Worm (Caenorhabditis elegans) whole organism, early embryonic: ENCODE measurements around the gene nhr-214.

ENCODE experiments used
- ama-1 ChIP-seq: fragments of 150-350 bp; optimal IDR thresholded peaks from 2 replicates; lab custom pipeline; 2014
- ceh-36 ChIP-seq: sonication (generic microtip); optimal IDR thresholded peaks from 2 replicates; lab custom pipeline; 2016; ENCODE audit warnings: missing genetic modification characterization, inconsistent platforms, missing compliant biosample characterization
- ets-7 ChIP-seq: sonication (generic microtip); optimal IDR thresholded peaks from 2 replicates; lab custom pipeline; 2016; ENCODE audit warnings: missing genotype, missing genetic modification characterization, missing compliant biosample characterization
- flt-1 ChIP-seq: fragments of 200-800 bp; sonication (Bioruptor generic); IDR thresholded peaks from 2 replicates; pipeline ENCODE4 v1.3.6; 2022; ENCODE audit warnings: missing genetic modification characterization, missing compliant biosample characterization
- hmg-4 ChIP-seq: fragments of 200-800 bp; sonication (Bioruptor generic); optimal IDR thresholded peaks from 2 replicates; lab custom pipeline; 2018; ENCODE audit warnings: mild to moderate bottlenecking, missing genetic modification characterization, missing compliant biosample characterization
- pes-1 ChIP-seq: fragments of 200-800 bp; sonication (Bioruptor generic); IDR thresholded peaks from 2 replicates; pipeline ENCODE4 v1.3.6; 2022; ENCODE audit warnings: missing genetic modification reagents, missing genetic modification characterization, missing compliant biosample characterization
- scrt-1 ChIP-seq: fragments of 200-800 bp; sonication (Bioruptor generic); IDR thresholded peaks from 2 replicates; pipeline ENCODE4 v1.3.6; 2022; ENCODE audit warnings: missing genetic modification characterization, missing compliant biosample characterization
- sea-1 ChIP-seq: fragments of 200-800 bp; sonication (Bioruptor generic); conservative IDR thresholded peaks from 2 replicates; pipeline ENCODE4 v1.3.6; 2022; ENCODE audit warnings: missing genetic modification characterization, missing compliant biosample characterization

DNA sequence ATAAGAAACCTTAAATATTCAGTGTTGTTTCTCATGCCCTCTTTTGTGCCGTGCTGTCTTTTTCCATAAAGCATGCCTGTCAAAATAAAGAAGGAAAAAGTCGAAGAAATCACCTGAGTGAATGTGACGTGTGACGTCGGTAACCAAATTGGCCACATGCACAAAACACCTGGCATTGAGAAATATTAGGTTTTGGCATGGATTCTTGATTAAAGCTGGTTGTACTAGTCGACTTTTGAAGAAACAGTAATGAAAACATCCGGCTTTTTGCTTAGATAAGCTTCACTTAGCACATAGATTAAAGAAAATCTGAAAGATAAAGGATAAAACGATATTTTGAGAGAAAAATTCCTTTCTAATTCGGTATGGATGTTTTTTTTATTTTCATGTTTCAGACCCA is 24.3 kb upstream of the nhr-214 start:
- TF ChIP-seq flt-1 (GFP tag; lab: Robert Waterston, UW), result no peak
- no peak for TF ChIP-seq ama-1 (lab: Kevin White, UChicago)
- no peak for TF ChIP-seq ceh-36 (tag; lab: Kevin White, UChicago)
- TF ChIP-seq ets-7 (tag; lab: Kevin White, UChicago), result no peak
- TF ChIP-seq sea-1 (GFP tag; lab: Robert Waterston, UW), result no peak
- no peak for TF ChIP-seq scrt-1 (GFP tag; lab: Robert Waterston, UW)
- no peak for TF ChIP-seq hmg-4 (GFP tag; lab: Kevin White, UChicago)
- no peak for TF ChIP-seq pes-1
